Fruit fly (Drosophila melanogaster) whole organism, embryonic: ENCODE data around the gene CG7497.
A peak's percentile ranks its signal among the peaks of the same experiment; 100 is the strongest.

ENCODE experiments used
- Abd-B ChIP-seq: fragments of 200-800 bp; sonication (Bioruptor generic); optimal IDR thresholded peaks from 2 replicates; lab custom pipeline; 2018; ENCODE audit warnings: missing biosample characterization, mild to moderate bottlenecking, missing genetic modification characterization, moderate library complexity
- Ada2b ChIP-seq: fragments of 200-800 bp; sonication (Bioruptor generic); IDR thresholded peaks from 2 replicates; pipeline ENCODE4 v1.3.6; 2022; ENCODE audit warnings: missing biosample characterization, missing genetic modification characterization
- Asciz ChIP-seq: fragments of 200-800 bp; sonication (Bioruptor generic); optimal IDR thresholded peaks from 2 replicates; lab custom pipeline; 2017; ENCODE audit warnings: missing biosample characterization, mild to moderate bottlenecking, missing genetic modification characterization, missing genetic modification reagents
- CG10209 ChIP-seq: fragments of 200-800 bp; sonication (Bioruptor generic); optimal IDR thresholded peaks from 3 replicates; lab custom pipeline; 2017; ENCODE audit warnings: missing biosample characterization, mild to moderate bottlenecking, missing genetic modification characterization, missing genetic modification reagents
- CG10366 ChIP-seq: fragments of 200-800 bp; sonication (Bioruptor generic); IDR thresholded peaks from 2 replicates; pipeline ENCODE4 v1.3.6; 2022; ENCODE audit warnings: missing biosample characterization, missing genetic modification characterization
- CG10654 ChIP-seq: fragments of 200-800 bp; sonication (Bioruptor generic); optimal IDR thresholded peaks from 2 replicates; lab custom pipeline; 2016; ENCODE audit warnings: missing biosample characterization, missing genetic modification characterization
- CG10979 ChIP-seq: fragments of 200-800 bp; sonication (Bioruptor generic); optimal IDR thresholded peaks from 2 replicates; lab custom pipeline; 2018; ENCODE audit warnings: missing biosample characterization, mild to moderate bottlenecking, missing genetic modification characterization, moderate library complexity
- CG12104 ChIP-seq: fragments of 200-800 bp; sonication (Bioruptor generic); optimal IDR thresholded peaks from 3 replicates; lab custom pipeline; 2016; ENCODE audit warnings: missing biosample characterization, missing genetic modification characterization
- CG12744 ChIP-seq: fragments of 200-800 bp; sonication (Bioruptor generic); optimal IDR thresholded peaks from 2 replicates; lab custom pipeline; 2016; ENCODE audit warnings: missing biosample characterization, missing genetic modification characterization
- CG14965 ChIP-seq: fragments of 200-800 bp; sonication (Bioruptor generic); optimal IDR thresholded peaks from 2 replicates; lab custom pipeline; 2016; ENCODE audit warnings: missing biosample characterization, missing genetic modification characterization, borderline replicate concordance
- CG15073 ChIP-seq: fragments of 200-800 bp; sonication (Bioruptor generic); optimal IDR thresholded peaks from 2 replicates; lab custom pipeline; 2016; ENCODE audit warnings: missing biosample characterization, missing genetic modification characterization
- CG18619 ChIP-seq: fragments of 200-800 bp; sonication (Bioruptor generic); optimal IDR thresholded peaks from 3 replicates; lab custom pipeline; 2017; ENCODE audit warnings: missing biosample characterization, mild to moderate bottlenecking, missing genetic modification characterization
- CG2875 ChIP-seq: fragments of 200-800 bp; sonication (Bioruptor generic); optimal IDR thresholded peaks from 2 replicates; lab custom pipeline; 2017; ENCODE audit warnings: missing biosample characterization, mild to moderate bottlenecking, missing genetic modification characterization, missing genetic modification reagents
- CG2889 ChIP-seq: fragments of 200-800 bp; sonication (Bioruptor generic); IDR thresholded peaks from 3 replicates; pipeline ENCODE4 v1.3.6; 2022; ENCODE audit warnings: missing biosample characterization, missing genetic modification characterization
- CG30403 ChIP-seq: fragments of 200-800 bp; sonication (Bioruptor generic); optimal IDR thresholded peaks from 3 replicates; lab custom pipeline; 2016; ENCODE audit warnings: missing biosample characterization, missing genetic modification characterization
- CG34376 ChIP-seq: fragments of 200-800 bp; sonication (Bioruptor generic); optimal IDR thresholded peaks from 2 replicates; lab custom pipeline; 2018; ENCODE audit warnings: missing biosample characterization, mild to moderate bottlenecking, missing genetic modification characterization
- CG4404 ChIP-seq: fragments of 200-800 bp; sonication (Bioruptor generic); IDR thresholded peaks from 2 replicates; pipeline ENCODE4 v1.3.6; 2022; ENCODE audit warnings: missing biosample characterization, missing genetic modification characterization
- CG4820 ChIP-seq: fragments of 200-800 bp; sonication (Bioruptor generic); optimal IDR thresholded peaks from 3 replicates; lab custom pipeline; 2016; ENCODE audit warnings: missing biosample characterization, missing genetic modification characterization
- CG5245 ChIP-seq: fragments of 200-800 bp; sonication (Bioruptor generic); optimal IDR thresholded peaks from 3 replicates; lab custom pipeline; 2016; ENCODE audit warnings: missing biosample characterization, missing genetic modification characterization
- CG7271 ChIP-seq: fragments of 200-800 bp; sonication (Bioruptor generic); optimal IDR thresholded peaks from 2 replicates; lab custom pipeline; 2018; ENCODE audit warnings: missing biosample characterization, mild to moderate bottlenecking, missing genetic modification characterization, moderate library complexity
- CG7928 ChIP-seq: fragments of 200-800 bp; sonication (Bioruptor generic); optimal IDR thresholded peaks from 2 replicates; lab custom pipeline; 2017; ENCODE audit warnings: missing biosample characterization, mild to moderate bottlenecking, missing genetic modification characterization
- CG7987 ChIP-seq: fragments of 200-800 bp; sonication (Bioruptor generic); optimal IDR thresholded peaks from 2 replicates; lab custom pipeline; 2018; ENCODE audit warnings: missing biosample characterization, mild to moderate bottlenecking, missing genetic modification characterization, moderate library complexity
- CG9609 ChIP-seq: fragments of 200-800 bp; sonication (Bioruptor generic); optimal IDR thresholded peaks from 3 replicates; lab custom pipeline; 2016; ENCODE audit warnings: missing biosample characterization, missing genetic modification characterization
- CG9797 ChIP-seq: fragments of 200-800 bp; sonication (Bioruptor generic); optimal IDR thresholded peaks from 3 replicates; lab custom pipeline; 2018; ENCODE audit warnings: missing biosample characterization, mild to moderate bottlenecking, missing genetic modification characterization
- Chrac-16 ChIP-seq: fragments of 200-800 bp; sonication (Bioruptor generic); optimal IDR thresholded peaks from 3 replicates; lab custom pipeline; 2016; ENCODE audit warnings: missing biosample characterization, missing genetic modification characterization
- Dip3 ChIP-seq: fragments of 200-800 bp; sonication (Bioruptor generic); optimal IDR thresholded peaks from 3 replicates; lab custom pipeline; 2016; ENCODE audit warnings: missing biosample characterization, missing genetic modification characterization
- Drgx ChIP-seq: fragments of 200-800 bp; sonication (Bioruptor generic); IDR thresholded peaks from 2 replicates; pipeline ENCODE4 v1.3.6; 2022; ENCODE audit warnings: missing biosample characterization, missing genetic modification characterization
- Optix ChIP-seq: fragments of 200-800 bp; sonication (Bioruptor generic); IDR thresholded peaks from 3 replicates; pipeline ENCODE4 v1.3.6; 2022; ENCODE audit warnings: missing biosample characterization, missing genetic modification characterization
- Stat92E ChIP-seq, 3 experiments: fragments of >200 bp in 2 of 3; fragments of 200-800 bp in 1 of 3; sonication (Bioruptor generic) in 1 of 3; optimal IDR thresholded peaks; 2 replicates each; lab custom pipeline; 2017 to 2019; ENCODE audit warnings: missing biosample characterization in 3 of 3, missing genetic modification characterization in 3 of 3, mild to moderate bottlenecking in 1 of 3, moderate library complexity in 1 of 3
- Xbp1 ChIP-seq: fragments of 200-800 bp; sonication (Bioruptor generic); optimal IDR thresholded peaks from 3 replicates; lab custom pipeline; 2016; ENCODE audit warnings: missing biosample characterization, mild to moderate bottlenecking, missing genetic modification characterization
- aop ChIP-seq: fragments of 200-800 bp; sonication (Bioruptor generic); IDR thresholded peaks from 2 replicates; pipeline ENCODE4 v1.3.6; 2022; ENCODE audit warnings: missing biosample characterization, missing genetic modification characterization
- bcd ChIP-seq: fragments of 200-800 bp; sonication (Bioruptor generic); optimal IDR thresholded peaks from 2 replicates; lab custom pipeline; 2017; ENCODE audit warnings: missing biosample characterization, mild to moderate bottlenecking, missing genetic modification characterization
- crp ChIP-seq, 2 experiments: fragments of 200-800 bp; sonication (Bioruptor generic); optimal IDR thresholded peaks; 2 replicates in 1 of 2; 3 replicates in 1 of 2; lab custom pipeline; 2017; ENCODE audit warnings: missing biosample characterization in 2 of 2, missing genetic modification characterization in 2 of 2, mild to moderate bottlenecking in 1 of 2, moderate library complexity in 1 of 2
- dimm ChIP-seq: fragments of 200-800 bp; sonication (Bioruptor generic); IDR thresholded peaks from 2 replicates; pipeline ENCODE4 v1.3.6; 2022; ENCODE audit warnings: missing biosample characterization, missing genetic modification characterization
- dm ChIP-seq: fragments of 200-800 bp; sonication (Bioruptor generic); optimal IDR thresholded peaks from 3 replicates; lab custom pipeline; 2016; ENCODE audit warnings: missing biosample characterization, missing genetic modification characterization
- ewg ChIP-seq: fragments of 200-800 bp; sonication (Bioruptor generic); optimal IDR thresholded peaks from 3 replicates; lab custom pipeline; 2017; ENCODE audit warnings: mild to moderate bottlenecking, missing biosample characterization, missing genetic modification reagents, missing genetic modification characterization
- fu2 ChIP-seq: fragments of 200-800 bp; sonication (Bioruptor generic); optimal IDR thresholded peaks from 2 replicates; lab custom pipeline; 2016; ENCODE audit warnings: missing biosample characterization, missing genetic modification characterization
- grau ChIP-seq: fragments of 200-800 bp; optimal IDR thresholded peaks from 3 replicates; lab custom pipeline; 2019; ENCODE audit warnings: missing biosample characterization, mild to moderate bottlenecking, missing genetic modification characterization, moderate library complexity
- h ChIP-seq: fragments of >200 bp; optimal IDR thresholded peaks from 2 replicates; lab custom pipeline; 2017
- hb ChIP-seq: fragments of 200-800 bp; sonication (Bioruptor generic); IDR thresholded peaks from 3 replicates; pipeline ENCODE4 v1.3.6; 2022; ENCODE audit warnings: missing biosample characterization, missing genetic modification characterization; ENCODE audit not compliant: partially characterized antibody
- lbe ChIP-seq: fragments of 200-800 bp; sonication (Bioruptor generic); optimal IDR thresholded peaks from 2 replicates; lab custom pipeline; 2016; ENCODE audit warnings: missing biosample characterization, mild to moderate bottlenecking, missing genetic modification characterization
- mam ChIP-seq: fragments of 200-800 bp; sonication (Bioruptor generic); optimal IDR thresholded peaks from 3 replicates; lab custom pipeline; 2016; ENCODE audit warnings: missing biosample characterization, missing genetic modification characterization
- pfk ChIP-seq: fragments of 200-800 bp; sonication (Bioruptor generic); optimal IDR thresholded peaks from 2 replicates; lab custom pipeline; 2018; ENCODE audit warnings: missing biosample characterization, mild to moderate bottlenecking, missing genetic modification characterization, moderate library complexity
- ranshi ChIP-seq: fragments of 200-800 bp; sonication (Bioruptor generic); IDR thresholded peaks from 2 replicates; pipeline ENCODE4 v1.3.6; 2022; ENCODE audit warnings: missing biosample characterization, missing genetic modification characterization
- rib ChIP-seq: fragments of 200-800 bp; sonication (Bioruptor generic); IDR thresholded peaks from 2 replicates; pipeline ENCODE4 v1.3.6; 2022; ENCODE audit warnings: missing biosample characterization, missing genetic modification characterization
- sd ChIP-seq: fragments of 200-800 bp; sonication (Bioruptor generic); optimal IDR thresholded peaks from 3 replicates; lab custom pipeline; 2018; ENCODE audit warnings: missing biosample characterization, mild to moderate bottlenecking, missing genetic modification characterization, moderate library complexity
- stwl ChIP-seq: fragments of 200-800 bp; sonication (Bioruptor generic); optimal IDR thresholded peaks from 3 replicates; lab custom pipeline; 2018; ENCODE audit warnings: missing biosample characterization, mild to moderate bottlenecking, missing genetic modification characterization, moderate library complexity
- trem ChIP-seq: fragments of 200-800 bp; optimal IDR thresholded peaks from 3 replicates; lab custom pipeline; 2019; ENCODE audit warnings: missing biosample characterization, mild to moderate bottlenecking, missing genetic modification characterization, moderate library complexity
- yki ChIP-seq: fragments of >200 bp; optimal IDR thresholded peaks from 3 replicates; lab custom pipeline; 2018
- zen2 ChIP-seq: fragments of 200-800 bp; sonication (Bioruptor generic); IDR thresholded peaks from 3 replicates; pipeline ENCODE4 v1.3.6; 2022; ENCODE audit warnings: missing biosample characterization, missing genetic modification characterization; ENCODE audit not compliant: partially characterized antibody
- zfh1 ChIP-seq: fragments of 200-800 bp; sonication (Bioruptor generic); IDR thresholded peaks from 3 replicates; pipeline ENCODE4 v1.3.6; 2022; ENCODE audit warnings: missing biosample characterization, missing genetic modification characterization

CG7497 gene

dm6 chr3L:17657728-17658379 lies 24.6 kb downstream of the CG7497 start (continued):
- no peak for TF ChIP-seq zen2 (GFP tag; lab: Robert Waterston, UW)
- TF ChIP-seq CG10654 (GFP tag; lab: Kevin White, UChicago) = no peak
- TF ChIP-seq Drgx (GFP tag; lab: Robert Waterston, UW) = peak; percentile 76
- TF ChIP-seq CG9797 (GFP tag; lab: Kevin White, UChicago) = no peak
- no peak for TF ChIP-seq CG7987 (GFP tag; lab: Kevin White, UChicago)
- TF ChIP-seq trem (tag; lab: Kevin White, UChicago) = peak; percentile 47
- no peak for TF ChIP-seq ranshi (GFP tag; lab: Robert Waterston, UW)
- TF ChIP-seq grau (tag; lab: Kevin White, UChicago) = peak; percentile 43
- no peak for TF ChIP-seq CG9609 (GFP tag; lab: Kevin White, UChicago)
- TF ChIP-seq dm (GFP tag; lab: Kevin White, UChicago) = peak; percentile 12
- no peak for TF ChIP-seq pfk (GFP tag; lab: Kevin White, UChicago)
- TF ChIP-seq Dip3 = peak; percentile 16
- no peak for TF ChIP-seq CG34376 (GFP tag; lab: Kevin White, UChicago)
- TF ChIP-seq CG10366 (GFP tag; lab: Robert Waterston, UW) = no peak
- TF ChIP-seq CG5245 (GFP tag; lab: Kevin White, UChicago) = no peak
- no peak for TF ChIP-seq aop (GFP tag; lab: Robert Waterston, UW)
- peak; percentile 26 for TF ChIP-seq Xbp1
- no peak for TF ChIP-seq fu2 (GFP tag; lab: Kevin White, UChicago)
- no peak for TF ChIP-seq Abd-B (GFP tag; lab: Kevin White, UChicago)
- peak; percentile 37 for TF ChIP-seq lbe (GFP tag; lab: Kevin White, UChicago)
- TF ChIP-seq CG4404 = no peak
- TF ChIP-seq dimm (GFP tag; lab: Robert Waterston, UW) = no peak
- peak; percentile 22 for TF ChIP-seq bcd
- TF ChIP-seq Asciz (GFP tag; lab: Kevin White, UChicago) = peak; percentile 50
- TF ChIP-seq CG10209 (GFP tag; lab: Kevin White, UChicago) = no peak
- peak; percentile 16 for TF ChIP-seq mam (GFP tag; lab: Kevin White, UChicago)
- TF ChIP-seq zfh1 = 0 out of 3 replicates have a peak, but pooled peaks have one; percentile 35
- no peak for TF ChIP-seq CG12104 (GFP tag; lab: Kevin White, UChicago)
- TF ChIP-seq sd = no peak
- peak; percentile 58 for TF ChIP-seq CG10979 (tag; lab: Kevin White, UChicago)
- TF ChIP-seq rib (GFP tag; lab: Robert Waterston, UW) = no peak
- peak; percentile 3 for TF ChIP-seq CG30403 (GFP tag; lab: Kevin White, UChicago)
- TF ChIP-seq crp (GFP tag; optimal IDR thresholded peaks at IDR 0.05; lab: Kevin White, UChicago) = no peak
- TF ChIP-seq Ada2b (GFP tag; lab: Robert Waterston, UW) = no peak
- no peak for TF ChIP-seq CG7271 (tag; lab: Kevin White, UChicago)
- no peak for TF ChIP-seq CG2889
- no peak for TF ChIP-seq ewg (GFP tag; lab: Kevin White, UChicago)
- TF ChIP-seq CG18619 (GFP tag; lab: Kevin White, UChicago) = peak; percentile 34
- no peak for TF ChIP-seq yki
- peak; percentile 22 for TF ChIP-seq CG12744 (GFP tag; lab: Kevin White, UChicago)
- TF ChIP-seq CG4820 (GFP tag; lab: Kevin White, UChicago) = peak; percentile 27
- TF ChIP-seq stwl (tag; lab: Kevin White, UChicago) = no peak
- no peak for TF ChIP-seq CG2875
- no peak for TF ChIP-seq h
- TF ChIP-seq CG7928 = no peak
- no peak for TF ChIP-seq CG15073
- TF ChIP-seq Optix (GFP tag; lab: Robert Waterston, UW) = no peak
- TF ChIP-seq Chrac-16 = no peak
- no peak for TF ChIP-seq Stat92E (GFP tag; optimal IDR thresholded peaks at IDR 0.05; lab: Kevin White, UChicago)
- TF ChIP-seq CG14965 (GFP tag; lab: Kevin White, UChicago) = no peak
- TF ChIP-seq hb = no peak
